Worm (Caenorhabditis elegans): ENCODE measurements around the gene F08F3.4.

DNA sequence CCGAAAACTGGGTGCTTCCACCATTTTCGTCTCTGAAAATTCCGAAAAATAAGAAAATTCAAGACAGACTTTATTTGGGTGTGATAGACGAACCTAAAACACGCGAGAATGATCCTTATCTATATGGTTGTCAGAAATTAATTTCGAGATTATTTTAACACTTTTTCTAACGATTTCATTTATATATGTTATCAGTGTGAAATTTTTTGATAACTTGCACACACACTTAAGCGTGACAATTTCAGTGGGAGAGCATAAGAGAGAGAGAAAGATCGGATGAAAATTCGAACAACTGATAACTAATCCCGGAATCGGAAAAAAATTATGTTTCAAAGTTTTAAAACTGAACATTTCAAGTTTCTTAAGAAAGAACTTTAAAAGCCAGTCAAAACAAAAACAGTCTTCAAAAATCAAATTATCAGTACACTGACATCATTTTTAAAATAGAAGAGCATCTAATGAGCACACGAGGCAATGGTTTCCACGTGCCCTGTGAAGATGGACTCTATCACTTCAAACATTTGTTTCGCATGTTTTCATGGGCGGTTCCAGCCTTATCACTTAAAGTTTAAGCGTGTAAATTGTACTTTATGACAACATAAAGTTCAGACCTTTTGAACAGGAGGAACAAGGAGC lies 17.6 kb upstream of the F08F3.4 start, which contains the start of gene C35A11.4:
- no peak for TF ChIP-seq cog-1 (tag; optimal IDR thresholded peaks at IDR 0.05)
- no peak for TF ChIP-seq ztf-23 (GFP tag; IDR thresholded peaks at IDR 0.05)

Measured in whole organism, midembryonic.